Fruit fly (Drosophila melanogaster) whole organism, wandering third instar larva: ENCODE data around the gene Vha26.

Source experiments
- CG9705 ChIP-seq: fragments of 200-800 bp; sonication (Bioruptor generic); optimal IDR thresholded peaks from 2 replicates; lab custom pipeline; 2018; ENCODE audit warnings: missing biosample characterization, mild to moderate bottlenecking, missing genetic modification characterization
- OdsH ChIP-seq: fragments of 200-800 bp; sonication (Bioruptor generic); optimal IDR thresholded peaks from 2 replicates; lab custom pipeline; 2016; ENCODE audit warnings: missing biosample characterization, mild to moderate bottlenecking, missing genetic modification characterization
- fru ChIP-seq: fragments of 200-800 bp; sonication (Bioruptor generic); optimal IDR thresholded peaks from 3 replicates; lab custom pipeline; 2016; ENCODE audit warnings: missing biosample characterization, mild to moderate bottlenecking, missing genetic modification characterization
- lola ChIP-seq: fragments of >200 bp; optimal IDR thresholded peaks from 2 replicates; lab custom pipeline; 2017; ENCODE audit warnings: missing biosample characterization, missing genetic modification characterization
- tai ChIP-seq: sonication (Bioruptor generic); optimal IDR thresholded peaks from 2 replicates; lab custom pipeline; 2016; ENCODE audit warnings: missing biosample characterization, missing genetic modification characterization

- TF ChIP-seq CG9705 (GFP tag; lab: Kevin White, UChicago): no peak
- TF ChIP-seq tai (GFP tag; lab: Kevin White, UChicago): no peak
- TF ChIP-seq lola (GFP tag; lab: Kevin White, UChicago): no peak
- no peak for TF ChIP-seq OdsH (GFP tag; lab: Kevin White, UChicago)
- no peak for TF ChIP-seq fru (GFP tag; lab: Kevin White, UChicago)
Measured at dm6 chr3R:5563420-5563819, 28.1 kb upstream of the Vha26 start, which contains the start of gene Pi4KIIalpha.
